Fruit fly (Drosophila melanogaster) whole organism, embryonic: ENCODE data around the gene Pink1.

ENCODE experiments used
- Ada2b ChIP-seq: fragments of 200-800 bp; sonication (Bioruptor generic); IDR thresholded peaks from 2 replicates; pipeline ENCODE4 v1.3.6; 2022; ENCODE audit warnings: missing biosample characterization, missing genetic modification characterization
- CG10979 ChIP-seq: fragments of 200-800 bp; sonication (Bioruptor generic); optimal IDR thresholded peaks from 2 replicates; lab custom pipeline; 2018; ENCODE audit warnings: missing biosample characterization, mild to moderate bottlenecking, missing genetic modification characterization, moderate library complexity
- CG11504 ChIP-seq: fragments of 200-800 bp; sonication (Bioruptor generic); optimal IDR thresholded peaks from 3 replicates; lab custom pipeline; 2019; ENCODE audit warnings: missing biosample characterization, mild to moderate bottlenecking, missing genetic modification characterization, moderate library complexity
- CG12236 ChIP-seq: fragments of 200-800 bp; sonication (Bioruptor generic); optimal IDR thresholded peaks from 2 replicates; lab custom pipeline; 2016; ENCODE audit warnings: missing biosample characterization, missing genetic modification characterization
- CG13424 ChIP-seq: fragments of 200-800 bp; sonication (Bioruptor generic); optimal IDR thresholded peaks from 2 replicates; lab custom pipeline; 2019; ENCODE audit warnings: missing biosample characterization, mild to moderate bottlenecking, missing genetic modification characterization, moderate library complexity
- CG15011 ChIP-seq: fragments of 200-800 bp; sonication (Bioruptor generic); optimal IDR thresholded peaks from 3 replicates; lab custom pipeline; 2018; ENCODE audit warnings: missing biosample characterization, mild to moderate bottlenecking, missing genetic modification characterization
- CG15073 ChIP-seq: fragments of 200-800 bp; sonication (Bioruptor generic); optimal IDR thresholded peaks from 2 replicates; lab custom pipeline; 2016; ENCODE audit warnings: missing biosample characterization, missing genetic modification characterization
- CG15269 ChIP-seq: fragments of 200-800 bp; sonication (Bioruptor generic); optimal IDR thresholded peaks from 2 replicates; lab custom pipeline; 2018; ENCODE audit warnings: missing biosample characterization, mild to moderate bottlenecking, missing genetic modification characterization, moderate library complexity
- CG15479 ChIP-seq: fragments of 200-800 bp; sonication (Bioruptor generic); optimal IDR thresholded peaks from 3 replicates; lab custom pipeline; 2019; ENCODE audit warnings: missing biosample characterization, mild to moderate bottlenecking, missing genetic modification characterization, moderate library complexity
- CG17612 ChIP-seq: fragments of 200-800 bp; sonication (Bioruptor generic); IDR thresholded peaks from 2 replicates; pipeline ENCODE4 v1.3.6; 2022; ENCODE audit warnings: missing biosample characterization, missing genetic modification characterization
- CG32532 ChIP-seq: fragments of 200-800 bp; sonication (Bioruptor generic); IDR thresholded peaks from 2 replicates; pipeline ENCODE4 v1.3.6; 2022; ENCODE audit warnings: missing biosample characterization, missing genetic modification characterization
- CG34224 ChIP-seq: fragments of 200-800 bp; sonication (Bioruptor generic); IDR thresholded peaks from 3 replicates; pipeline ENCODE4 v1.3.6; 2022; ENCODE audit warnings: missing biosample characterization, missing genetic modification characterization; ENCODE audit not compliant: partially characterized antibody
- CG5245 ChIP-seq: fragments of 200-800 bp; sonication (Bioruptor generic); optimal IDR thresholded peaks from 3 replicates; lab custom pipeline; 2016; ENCODE audit warnings: missing biosample characterization, missing genetic modification characterization
- CG6854 ChIP-seq: fragments of 200-800 bp; sonication (Bioruptor generic); optimal IDR thresholded peaks from 3 replicates; lab custom pipeline; 2017; ENCODE audit warnings: missing biosample characterization, mild to moderate bottlenecking, missing genetic modification characterization
- CG7987 ChIP-seq: fragments of 200-800 bp; sonication (Bioruptor generic); optimal IDR thresholded peaks from 2 replicates; lab custom pipeline; 2018; ENCODE audit warnings: missing biosample characterization, mild to moderate bottlenecking, missing genetic modification characterization, moderate library complexity
- CG8290 ChIP-seq, 3 experiments: fragments of 200-800 bp; sonication (Bioruptor generic); optimal IDR thresholded peaks; 2 replicates each; lab custom pipeline; 2016 to 2019; ENCODE audit warnings: missing biosample characterization in 3 of 3, missing genetic modification characterization in 3 of 3, mild to moderate bottlenecking in 2 of 3, moderate library complexity in 1 of 3
- CG9437 ChIP-seq: fragments of 200-800 bp; sonication (Bioruptor generic); optimal IDR thresholded peaks from 2 replicates; lab custom pipeline; 2018; ENCODE audit warnings: missing biosample characterization, mild to moderate bottlenecking, missing genetic modification characterization
- CoRest ChIP-seq: fragments of 200-800 bp; sonication (Bioruptor generic); optimal IDR thresholded peaks from 3 replicates; lab custom pipeline; 2018; ENCODE audit warnings: missing biosample characterization, mild to moderate bottlenecking, missing genetic modification characterization, moderate library complexity
- Dek ChIP-seq: fragments of 200-800 bp; sonication (Bioruptor generic); optimal IDR thresholded peaks from 3 replicates; lab custom pipeline; 2019; ENCODE audit warnings: missing biosample characterization, mild to moderate bottlenecking, missing genetic modification characterization, moderate library complexity
- Drgx ChIP-seq: fragments of 200-800 bp; sonication (Bioruptor generic); IDR thresholded peaks from 2 replicates; pipeline ENCODE4 v1.3.6; 2022; ENCODE audit warnings: missing biosample characterization, missing genetic modification characterization
- Med ChIP-seq: fragments of 200-800 bp; sonication (Bioruptor generic); peaks from one replicate; lab custom pipeline; 2016; ENCODE audit warnings: missing biosample characterization, missing genetic modification characterization, mild to moderate bottlenecking, inconsistent platforms, moderate library complexity
- Mrtf ChIP-seq: fragments of 200-800 bp; sonication (Bioruptor generic); IDR thresholded peaks from 3 replicates; pipeline ENCODE4 v1.3.6; 2022; ENCODE audit warnings: missing biosample characterization, missing genetic modification characterization
- Pdp1 ChIP-seq, 2 experiments: fragments of 200-800 bp; sonication (Bioruptor generic); optimal IDR thresholded peaks; 3 replicates each; lab custom pipeline; 2016; ENCODE audit warnings: missing biosample characterization in 2 of 2, missing genetic modification characterization in 2 of 2, mild to moderate bottlenecking in 1 of 2, moderate library complexity in 1 of 2
- Rfx ChIP-seq: fragments of 200-800 bp; sonication (Bioruptor generic); IDR thresholded peaks from 2 replicates; pipeline ENCODE4 v1.3.6; 2022; ENCODE audit warnings: missing biosample characterization, missing genetic modification characterization
- Side ChIP-seq: fragments of 200-800 bp; sonication (Bioruptor generic); optimal IDR thresholded peaks from 2 replicates; lab custom pipeline; 2016; ENCODE audit warnings: missing biosample characterization, missing genetic modification characterization
- Xrp1 ChIP-seq: fragments of 200-800 bp; sonication (Bioruptor generic); IDR thresholded peaks from 2 replicates; pipeline ENCODE4 v1.3.6; 2022; ENCODE audit warnings: missing biosample characterization, missing genetic modification characterization
- corto ChIP-seq: fragments of 200-800 bp; sonication (Bioruptor generic); optimal IDR thresholded peaks from 2 replicates; lab custom pipeline; 2016; ENCODE audit warnings: missing biosample characterization, mild to moderate bottlenecking, missing genetic modification characterization, moderate library complexity
- dmrt99B ChIP-seq: fragments of 200-800 bp; sonication (Bioruptor generic); optimal IDR thresholded peaks from 2 replicates; lab custom pipeline; 2018; ENCODE audit warnings: missing biosample characterization, mild to moderate bottlenecking, missing genetic modification characterization, moderate library complexity
- dpn ChIP-seq, 2 experiments: fragments of 200-800 bp; sonication (Bioruptor generic); optimal IDR thresholded peaks; 3 replicates each; lab custom pipeline; 2016; ENCODE audit warnings: missing biosample characterization in 2 of 2, missing genetic modification characterization in 2 of 2
- eve ChIP-seq, 2 experiments: fragments of >200 bp; optimal IDR thresholded peaks; 2 replicates each; lab custom pipeline; 2017; ENCODE audit warnings: missing biosample characterization in 2 of 2, missing genetic modification characterization in 2 of 2
- grau ChIP-seq: fragments of 200-800 bp; optimal IDR thresholded peaks from 3 replicates; lab custom pipeline; 2019; ENCODE audit warnings: missing biosample characterization, mild to moderate bottlenecking, missing genetic modification characterization, moderate library complexity
- hkb ChIP-seq, 2 experiments: fragments of 200-800 bp in 1 of 2; fragments of >200 bp in 1 of 2; sonication (Bioruptor generic) in 1 of 2; IDR thresholded peaks in 1 of 2; optimal IDR thresholded peaks in 1 of 2; 2 replicates each; pipeline versions ENCODE4 v1.3.6 to Lab custom; 2017 to 2022; ENCODE audit warnings: missing biosample characterization in 1 of 2, missing genetic modification characterization in 1 of 2
- ken ChIP-seq: fragments of 200-800 bp; sonication (Bioruptor generic); IDR thresholded peaks from 3 replicates; pipeline ENCODE4 v1.3.6; 2022; ENCODE audit warnings: missing biosample characterization, missing genetic modification characterization
- lilli ChIP-seq: fragments of 200-800 bp; sonication (Bioruptor generic); optimal IDR thresholded peaks from 3 replicates; lab custom pipeline; 2016; ENCODE audit warnings: missing biosample characterization, missing genetic modification characterization
- lmd ChIP-seq: fragments of 200-800 bp; sonication (Bioruptor generic); IDR thresholded peaks from 2 replicates; pipeline ENCODE4 v1.3.6; 2022; ENCODE audit warnings: missing biosample characterization, missing genetic modification characterization
- prd ChIP-seq, 3 experiments: fragments of >200 bp in 2 of 3; fragments of 200-800 bp in 1 of 3; sonication (Bioruptor generic) in 1 of 3; optimal IDR thresholded peaks in 2 of 3; IDR thresholded peaks in 1 of 3; 2 replicates in 2 of 3; 3 replicates in 1 of 3; pipeline versions ENCODE4 v1.3.6 to Lab custom; 2017 to 2022; ENCODE audit warnings: missing biosample characterization in 1 of 3, missing genetic modification characterization in 1 of 3
- row ChIP-seq: fragments of 200-800 bp; sonication (Bioruptor generic); IDR thresholded peaks from 3 replicates; pipeline ENCODE4 v1.3.6; 2022; ENCODE audit warnings: missing biosample characterization, missing genetic modification characterization
- sd ChIP-seq: fragments of 200-800 bp; sonication (Bioruptor generic); optimal IDR thresholded peaks from 3 replicates; lab custom pipeline; 2018; ENCODE audit warnings: missing biosample characterization, mild to moderate bottlenecking, missing genetic modification characterization, moderate library complexity
- sens ChIP-seq: fragments of 200-800 bp; sonication (Bioruptor generic); peaks from one replicate; lab custom pipeline; 2016; ENCODE audit warnings: missing biosample characterization, missing genetic modification characterization
- wor ChIP-seq: fragments of 200-800 bp; sonication (Bioruptor generic); IDR thresholded peaks from 2 replicates; pipeline ENCODE4 v1.3.6; 2022; ENCODE audit warnings: missing biosample characterization, missing genetic modification characterization

Gene Pink1

dm6 chrX:6638123-6638522, 45.5 kb upstream of the Pink1 start (continued):
- TF ChIP-seq Dek (tag; lab: Kevin White, UChicago) (no peak), hkb (optimal IDR thresholded peaks at IDR 0.05; lab: Kevin White, UChicago) (no peak), hkb (GFP tag; IDR thresholded peaks at IDR 0.05; lab: Robert Waterston, UW) (peak; percentile 49), CG15011 (peak; percentile 8), CG6854 (GFP tag; lab: Kevin White, UChicago) (no peak), grau (tag; lab: Kevin White, UChicago) (no peak), CG13424 (tag; lab: Kevin White, UChicago) (peak; percentile 13)
- TF ChIP-seq, all 482 proteins: peak for 53

DNA sequence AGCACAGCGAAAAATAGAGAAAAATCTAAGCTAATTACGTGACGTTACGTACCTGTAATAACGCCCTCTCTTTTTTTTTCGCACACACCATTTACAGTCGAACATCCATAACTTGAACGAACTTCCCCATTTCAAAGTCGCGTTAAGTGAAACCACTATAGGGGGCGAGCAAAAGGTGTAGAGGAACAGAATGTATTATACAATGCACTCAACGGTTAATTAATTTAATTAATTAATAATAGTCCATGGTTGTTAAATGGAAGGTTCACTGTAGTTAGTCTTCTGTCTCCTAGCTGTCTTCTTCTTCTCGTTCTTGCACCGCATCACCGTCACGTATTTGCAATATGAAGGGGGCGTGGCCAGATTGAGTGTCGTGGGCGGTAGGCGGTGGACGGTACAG, 42.0 kb upstream of the Pink1 start:
- TF ChIP-seq CG34224 (no peak), CG11504 (tag; lab: Kevin White, UChicago) (peak; percentile 35), CG5245 (GFP tag; lab: Kevin White, UChicago) (no peak), corto (GFP tag; lab: Kevin White, UChicago) (no peak), grau (tag; lab: Kevin White, UChicago) (peak; percentile 59), lilli (GFP tag; lab: Kevin White, UChicago) (peak; percentile 13), Med (GFP tag; lab: Kevin White, UChicago) (peak; percentile 71), Ada2b (no peak), Xrp1 (GFP tag; lab: Robert Waterston, UW) (no peak), CG15479 (GFP tag; lab: Kevin White, UChicago) (no peak), Mrtf (GFP tag; lab: Robert Waterston, UW) (no peak), row (GFP tag; lab: Robert Waterston, UW) (0 out of 3 replicates have a peak, but pooled peaks have one; percentile 26), CG7987 (GFP tag; lab: Kevin White, UChicago) (no peak), dpn (GFP tag; optimal IDR thresholded peaks at IDR 0.05; lab: Kevin White, UChicago) (no peak), CG12236 (GFP tag; lab: Kevin White, UChicago) (no peak), wor (GFP tag; lab: Robert Waterston, UW) (no peak), CG15073 (GFP tag; lab: Kevin White, UChicago) (no peak), ken (GFP tag; lab: Robert Waterston, UW) (no peak), CoRest (tag; lab: Kevin White, UChicago) (no peak), CG8290 (GFP tag; optimal IDR thresholded peaks at IDR 0.05; lab: Kevin White, UChicago) (no peak), CG8290 (tag; optimal IDR thresholded peaks at IDR 0.05; lab: Kevin White, UChicago) (peak in 1 of 2 experiments; percentile 1), CG10979 (tag; lab: Kevin White, UChicago) (no peak), sens (GFP tag; lab: Kevin White, UChicago) (peak; percentile 8), eve (GFP tag; optimal IDR thresholded peaks at IDR 0.05; lab: Kevin White, UChicago) (peak in 1 of 2 experiments; percentile 4), Rfx (GFP tag; lab: Robert Waterston, UW) (peak; percentile 31; the same call in 1 of the 2 replicates), CG15269 (tag; lab: Kevin White, UChicago) (no peak), dmrt99B (tag; lab: Kevin White, UChicago) (peak; percentile 9), Side (GFP tag; lab: Kevin White, UChicago) (no peak), lmd (GFP tag; lab: Robert Waterston, UW) (no peak), prd (optimal IDR thresholded peaks at IDR 0.05; lab: Kevin White, UChicago) (no peak), prd (GFP tag; IDR thresholded peaks at IDR 0.05; lab: Robert Waterston, UW) (peak; percentile 39; the same call in 1 of the 3 replicates), CG32532 (no peak), sd (tag; lab: Kevin White, UChicago) (no peak), Pdp1 (GFP tag; optimal IDR thresholded peaks at IDR 0.05; lab: Kevin White, UChicago) (peak in 1 of 2 experiments; percentile 22), CG9437 (peak; percentile 57), CG17612 (GFP tag; lab: Robert Waterston, UW) (no peak), Drgx (peak; percentile 71)
